Worm (Caenorhabditis elegans): Measurements from ENCODE around the gene F41C3.11.
A peak's percentile ranks its signal among the peaks of the same experiment; 100 is the strongest.

The F41C3.11 gene

ce11 chrII:4734477-4734876, 729 bp upstream of the F41C3.11 start:
- TF ChIP-seq C16A3.4 (tag; optimal IDR thresholded peaks at IDR 0.05) (no peak), xbp-1 (tag; optimal IDR thresholded peaks at IDR 0.05) (no peak), lin-39 (tag; optimal IDR thresholded peaks at IDR 0.05) (no peak), aha-1 (tag; optimal IDR thresholded peaks at IDR 0.05) (no peak), hpl-2 (GFP tag; optimal IDR thresholded peaks at IDR 0.05) (no peak), nhr-71 (tag; optimal IDR thresholded peaks at IDR 0.05) (no peak), lin-14 (GFP tag; optimal IDR thresholded peaks at IDR 0.05) (peak; percentile 65), lsy-2 (tag; optimal IDR thresholded peaks at IDR 0.05) (peak in 1 of 2 experiments; percentile 11), C34B4.2 (tag; optimal IDR thresholded peaks at IDR 0.05) (no peak), nhr-85 (tag) (peak; percentile 54), blmp-1 (tag; optimal IDR thresholded peaks at IDR 0.05) (peak; percentile 100), ztf-11 (tag; optimal IDR thresholded peaks at IDR 0.05) (no peak), efl-3 (GFP tag; optimal IDR thresholded peaks at IDR 0.05) (no peak), irx-1 (tag; optimal IDR thresholded peaks at IDR 0.05) (no peak), tbx-2 (tag; optimal IDR thresholded peaks at IDR 0.05) (no peak), efl-1 (optimal IDR thresholded peaks at IDR 0.05) (no peak), efl-1 (GFP tag; optimal IDR thresholded peaks at IDR 0.05 in 1 of 2) (no peak)

- TF ChIP-seq nhr-77 (tag; optimal IDR thresholded peaks at IDR 0.05): no peak
- TF ChIP-seq mab-9 (GFP tag; IDR thresholded peaks at IDR 0.05): no peak
- TF ChIP-seq jun-1 (tag; optimal IDR thresholded peaks at IDR 0.05): no peak
- TF ChIP-seq ceh-8 (GFP tag; optimal IDR thresholded peaks at IDR 0.05): no peak
- TF ChIP-seq lin-14 (GFP tag; optimal IDR thresholded peaks at IDR 0.05): no peak
- TF ChIP-seq ceh-90 (tag; optimal IDR thresholded peaks at IDR 0.05): no peak
- no peak for TF ChIP-seq Y116A8C.19 (tag; optimal IDR thresholded peaks at IDR 0.05; ENCODE audit: borderline replicate concordance)
- TF ChIP-seq hlh-17 (GFP tag; optimal IDR thresholded peaks at IDR 0.05; ENCODE audit: borderline replicate concordance): no peak
- no peak for TF ChIP-seq ama-1 (optimal IDR thresholded peaks at IDR 0.05)
- no peak for TF ChIP-seq nhr-20 (tag; optimal IDR thresholded peaks at IDR 0.05)
- TF ChIP-seq egl-13 (tag; optimal IDR thresholded peaks at IDR 0.05): no peak
- TF ChIP-seq fos-1 (tag; optimal IDR thresholded peaks at IDR 0.05): no peak
- no peak for TF ChIP-seq nhr-28 (tag; optimal IDR thresholded peaks at IDR 0.05)
- no peak for TF ChIP-seq rnt-1 (tag; optimal IDR thresholded peaks at IDR 0.05)
Measured at ce11 chrII:4729733-4730132, 4.0 kb downstream of the F41C3.11 start, which contains the start of gene F41C3.7. TSS of gene F41C3.7 (plus strand) at chrII:4730033.

ce11 chrII:4728687-4729086, 5.1 kb downstream of the F41C3.11 start:
- TF ChIP-seq lin-14 (GFP tag; optimal IDR thresholded peaks at IDR 0.05) (peak; percentile 82), blmp-1 (tag; optimal IDR thresholded peaks at IDR 0.05) (peak; percentile 12), ztf-11 (tag; optimal IDR thresholded peaks at IDR 0.05) (no peak), aly-2 (tag; optimal IDR thresholded peaks at IDR 0.05) (no peak), lsy-2 (tag; optimal IDR thresholded peaks at IDR 0.05) (peak in 1 of 2 experiments; percentile 38), snu-23 (GFP tag; optimal IDR thresholded peaks at IDR 0.05) (peak; percentile 33), nhr-20 (tag; optimal IDR thresholded peaks at IDR 0.05) (peak; percentile 29), rnt-1 (tag; optimal IDR thresholded peaks at IDR 0.05) (peak; percentile 44), mep-1 (tag; optimal IDR thresholded peaks at IDR 0.05) (peak; percentile 3), efl-1 (optimal IDR thresholded peaks at IDR 0.05) (peak in 1 of 2 experiments; percentile 7), efl-1 (GFP tag; optimal IDR thresholded peaks at IDR 0.05 in 1 of 2) (peak in 1 of 2 experiments; percentile 85), elt-2 (tag; optimal IDR thresholded peaks at IDR 0.05) (peak; percentile 97), nhr-71 (tag; optimal IDR thresholded peaks at IDR 0.05) (peak; percentile 55), pqm-1 (tag; optimal IDR thresholded peaks at IDR 0.05) (peak; percentile 35), snpc-4 (tag; optimal IDR thresholded peaks at IDR 0.05) (no peak), nhr-85 (tag) (no peak), egl-27 (tag; optimal IDR thresholded peaks at IDR 0.05) (no peak), lin-35 (GFP tag; optimal IDR thresholded peaks at IDR 0.05) (peak in 1 of 2 experiments; percentile 51), elt-3 (tag; optimal IDR thresholded peaks at IDR 0.05) (peak in 4 of 6 experiments; percentile 4 to 71 (median 39))
